Fruit fly (Drosophila melanogaster): ENCODE results near the gene Rpn3.

DNA sequence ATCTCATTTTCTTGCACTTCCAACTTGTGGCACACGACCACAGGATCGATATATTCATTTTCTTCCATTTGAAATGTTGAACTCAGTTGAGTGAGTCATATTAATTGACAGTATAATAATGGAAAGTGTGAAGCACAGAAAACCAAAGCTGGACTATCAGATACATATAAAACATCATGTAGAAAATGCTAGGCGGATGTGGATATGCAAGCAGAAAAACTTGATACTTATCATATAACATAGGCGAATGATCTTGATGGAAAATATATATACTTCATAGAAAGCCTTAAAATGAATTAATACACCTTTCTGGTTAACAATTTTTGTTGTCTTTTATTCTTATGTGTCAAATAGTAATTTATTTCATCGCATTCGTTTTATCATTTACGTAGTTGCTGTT, 27.3 kb downstream of the Rpn3 start, which contains the start of gene CG10700:
- TF ChIP-seq Myc (optimal IDR thresholded peaks at IDR 0.05) (no peak), insv (optimal IDR thresholded peaks at IDR 0.05) (no peak), Sin3A (optimal IDR thresholded peaks at IDR 0.05) (no peak), h (optimal IDR thresholded peaks at IDR 0.05) (no peak)
